Fruit fly (Drosophila melanogaster) whole organism, embryonic: ENCODE data around the gene Cp18.
A peak's percentile ranks its signal among the peaks of the same experiment; 100 is the strongest.

Experiments
- Adf1 ChIP-seq: fragments of 200-800 bp; sonication (Bioruptor generic); IDR thresholded peaks from 2 replicates; pipeline ENCODE4 v1.3.6; 2022; ENCODE audit warnings: missing biosample characterization, missing genetic modification characterization
- Aef1 ChIP-seq: fragments of 200-800 bp; sonication (Bioruptor generic); IDR thresholded peaks from 3 replicates; pipeline ENCODE4 v1.3.6; 2022; ENCODE audit warnings: missing biosample characterization, missing genetic modification characterization
- CG10543 ChIP-seq: fragments of 200-800 bp; sonication (Bioruptor generic); optimal IDR thresholded peaks from 3 replicates; lab custom pipeline; 2017; ENCODE audit warnings: missing biosample characterization, mild to moderate bottlenecking, missing genetic modification characterization, moderate library complexity
- CG11093 ChIP-seq: fragments of 200-800 bp; sonication (Bioruptor generic); IDR thresholded peaks from 3 replicates; pipeline ENCODE4 v1.3.6; 2022; ENCODE audit warnings: missing biosample characterization, missing genetic modification characterization
- CG11723 ChIP-seq: fragments of 200-800 bp; sonication (Bioruptor generic); optimal IDR thresholded peaks from 2 replicates; lab custom pipeline; 2017; ENCODE audit warnings: missing biosample characterization, mild to moderate bottlenecking, missing genetic modification characterization
- CG13894 ChIP-seq: fragments of 200-800 bp; sonication (Bioruptor generic); optimal IDR thresholded peaks from 3 replicates; lab custom pipeline; 2018; ENCODE audit warnings: missing biosample characterization, mild to moderate bottlenecking, missing genetic modification characterization, moderate library complexity
- CG14667 ChIP-seq: fragments of 200-800 bp; sonication (Bioruptor generic); IDR thresholded peaks from 2 replicates; pipeline ENCODE4 v1.3.6; 2022; ENCODE audit warnings: missing biosample characterization, missing genetic modification characterization
- CG15011 ChIP-seq: fragments of 200-800 bp; sonication (Bioruptor generic); optimal IDR thresholded peaks from 3 replicates; lab custom pipeline; 2018; ENCODE audit warnings: missing biosample characterization, mild to moderate bottlenecking, missing genetic modification characterization
- CG15514 ChIP-seq: fragments of 200-800 bp; sonication (Bioruptor generic); optimal IDR thresholded peaks from 3 replicates; lab custom pipeline; 2017; ENCODE audit warnings: missing biosample characterization, missing genetic modification characterization, mild to moderate bottlenecking, moderate library complexity, missing genetic modification reagents
- CG16779 ChIP-seq: fragments of 200-800 bp; sonication (Bioruptor generic); IDR thresholded peaks from 2 replicates; pipeline ENCODE4 v1.3.6; 2022; ENCODE audit warnings: missing biosample characterization, missing genetic modification characterization
- CG17829 ChIP-seq: fragments of 200-800 bp; optimal IDR thresholded peaks from 2 replicates; lab custom pipeline; 2019; ENCODE audit warnings: missing biosample characterization, mild to moderate bottlenecking, missing genetic modification characterization, moderate library complexity
- CG32767 ChIP-seq: fragments of 200-800 bp; sonication (Bioruptor generic); IDR thresholded peaks from 2 replicates; pipeline ENCODE4 v1.3.6; 2022; ENCODE audit warnings: missing biosample characterization, missing genetic modification characterization
- CG3407 ChIP-seq: fragments of 200-800 bp; sonication (Bioruptor generic); optimal IDR thresholded peaks from 2 replicates; lab custom pipeline; 2018; ENCODE audit warnings: missing biosample characterization, mild to moderate bottlenecking, missing genetic modification characterization
- CG3838 ChIP-seq: fragments of 200-800 bp; sonication (Bioruptor generic); optimal IDR thresholded peaks from 3 replicates; lab custom pipeline; 2016; ENCODE audit warnings: missing biosample characterization, missing genetic modification characterization
- CG4617 ChIP-seq: fragments of 200-800 bp; sonication (Bioruptor generic); optimal IDR thresholded peaks from 3 replicates; lab custom pipeline; 2016; ENCODE audit warnings: missing biosample characterization, missing genetic modification characterization, borderline replicate concordance
- CG4730 ChIP-seq: fragments of 200-800 bp; sonication (Bioruptor generic); IDR thresholded peaks from 2 replicates; pipeline ENCODE4 v1.3.6; 2022; ENCODE audit warnings: missing biosample characterization, missing genetic modification characterization
- CG6854 ChIP-seq: fragments of 200-800 bp; sonication (Bioruptor generic); optimal IDR thresholded peaks from 3 replicates; lab custom pipeline; 2017; ENCODE audit warnings: missing biosample characterization, mild to moderate bottlenecking, missing genetic modification characterization
- CG8359 ChIP-seq: fragments of 200-800 bp; sonication (Bioruptor generic); optimal IDR thresholded peaks from 2 replicates; lab custom pipeline; 2017; ENCODE audit warnings: missing biosample characterization, mild to moderate bottlenecking, missing genetic modification characterization, borderline replicate concordance
- Fer3 ChIP-seq: fragments of 200-800 bp; sonication (Bioruptor generic); optimal IDR thresholded peaks from 2 replicates; lab custom pipeline; 2018; ENCODE audit warnings: missing biosample characterization, mild to moderate bottlenecking, missing genetic modification characterization, moderate library complexity
- Hr39 ChIP-seq: fragments of >200 bp; optimal IDR thresholded peaks from 2 replicates; lab custom pipeline; 2017
- Hr51 ChIP-seq, 2 experiments: fragments of 200-800 bp; sonication (Bioruptor generic); optimal IDR thresholded peaks; 2 replicates in 1 of 2; 3 replicates in 1 of 2; lab custom pipeline; 2016 to 2018; ENCODE audit warnings: missing biosample characterization in 2 of 2, missing genetic modification characterization in 2 of 2, mild to moderate bottlenecking in 1 of 2, moderate library complexity in 1 of 2
- Jarid2 ChIP-seq: fragments of 200-800 bp; sonication (Bioruptor generic); optimal IDR thresholded peaks from 3 replicates; lab custom pipeline; 2017; ENCODE audit warnings: mild to moderate bottlenecking, missing biosample characterization, missing genetic modification reagents, missing genetic modification characterization
- Nf-YB ChIP-seq: fragments of 200-800 bp; sonication (Bioruptor generic); optimal IDR thresholded peaks from 3 replicates; lab custom pipeline; 2019; ENCODE audit warnings: missing biosample characterization, mild to moderate bottlenecking, missing genetic modification characterization, moderate library complexity
- Opbp ChIP-seq: fragments of 200-800 bp; sonication (Bioruptor generic); IDR thresholded peaks from 3 replicates; pipeline ENCODE4 v1.3.6; 2022; ENCODE audit warnings: missing biosample characterization, missing genetic modification characterization; ENCODE audit not compliant: partially characterized antibody
- PHDP ChIP-seq: fragments of 200-800 bp; sonication (Bioruptor generic); optimal IDR thresholded peaks from 3 replicates; lab custom pipeline; 2018; ENCODE audit warnings: missing biosample characterization, mild to moderate bottlenecking, missing genetic modification characterization, moderate library complexity
- Poxn ChIP-seq: fragments of 200-800 bp; sonication (Bioruptor generic); IDR thresholded peaks from 2 replicates; pipeline ENCODE4 v1.3.6; 2022; ENCODE audit warnings: missing biosample characterization, missing genetic modification characterization
- Ptx1 ChIP-seq: fragments of 200-800 bp; sonication (Bioruptor generic); IDR thresholded peaks from 2 replicates; pipeline ENCODE4 v1.3.6; 2022; ENCODE audit warnings: missing biosample characterization, missing genetic modification characterization
- Spps ChIP-seq: fragments of 200-800 bp; sonication (Bioruptor generic); optimal IDR thresholded peaks from 2 replicates; lab custom pipeline; 2018; ENCODE audit warnings: missing biosample characterization, mild to moderate bottlenecking, missing genetic modification characterization
- ac ChIP-seq: fragments of 200-800 bp; sonication (Bioruptor generic); optimal IDR thresholded peaks from 3 replicates; lab custom pipeline; 2017; ENCODE audit warnings: missing biosample characterization, mild to moderate bottlenecking, missing genetic modification characterization
- al ChIP-seq: fragments of 200-800 bp; sonication (Bioruptor generic); IDR thresholded peaks from 2 replicates; pipeline ENCODE4 v1.3.6; 2022; ENCODE audit warnings: missing biosample characterization, missing genetic modification characterization
- ase ChIP-seq: fragments of 200-800 bp; sonication (Bioruptor generic); IDR thresholded peaks from 3 replicates; pipeline ENCODE4 v1.3.6; 2022; ENCODE audit warnings: missing biosample characterization, missing genetic modification characterization
- chif ChIP-seq, 2 experiments: fragments of 200-800 bp; sonication (Bioruptor generic); optimal IDR thresholded peaks; 3 replicates each; lab custom pipeline; 2016; ENCODE audit warnings: missing biosample characterization in 2 of 2, missing genetic modification characterization in 2 of 2
- crol ChIP-seq: fragments of 200-800 bp; sonication (Bioruptor generic); IDR thresholded peaks from 2 replicates; pipeline ENCODE4 v1.3.6; 2022; ENCODE audit warnings: missing biosample characterization, missing genetic modification characterization
- fru ChIP-seq: fragments of >200 bp; optimal IDR thresholded peaks from 2 replicates; lab custom pipeline; 2017
- gcm2 ChIP-seq: fragments of 200-800 bp; sonication (Bioruptor generic); optimal IDR thresholded peaks from 2 replicates; lab custom pipeline; 2016; ENCODE audit warnings: missing biosample characterization, missing genetic modification characterization
- jumu ChIP-seq: fragments of 200-800 bp; sonication (Bioruptor generic); optimal IDR thresholded peaks from 3 replicates; lab custom pipeline; 2016; ENCODE audit warnings: missing biosample characterization, missing genetic modification characterization
- klu ChIP-seq: fragments of 200-800 bp; sonication (Bioruptor generic); IDR thresholded peaks from 2 replicates; pipeline ENCODE4 v1.3.6; 2022; ENCODE audit warnings: missing biosample characterization, missing genetic modification characterization
- kni ChIP-seq: fragments of 200-800 bp; sonication (Bioruptor generic); optimal IDR thresholded peaks from 3 replicates; lab custom pipeline; 2017; ENCODE audit warnings: mild to moderate bottlenecking, missing biosample characterization, missing genetic modification reagents, missing genetic modification characterization
- knrl ChIP-seq: fragments of 200-800 bp; sonication (Bioruptor generic); IDR thresholded peaks from 3 replicates; pipeline ENCODE4 v1.3.6; 2022; ENCODE audit warnings: missing biosample characterization, missing genetic modification characterization; ENCODE audit not compliant: partially characterized antibody
- pan ChIP-seq, 4 experiments: fragments of >200 bp in 3 of 4; fragments of 200-800 bp in 1 of 4; sonication (Bioruptor generic) in 1 of 4; optimal IDR thresholded peaks in 3 of 4; IDR thresholded peaks in 1 of 4; 2 replicates each; pipeline versions ENCODE4 v1.3.6 to Lab custom; 2017 to 2022; ENCODE audit warnings: missing biosample characterization in 2 of 4, missing genetic modification characterization in 2 of 4, mixed read lengths in 1 of 4
- repo ChIP-seq: fragments of 200-800 bp; sonication (Bioruptor generic); optimal IDR thresholded peaks from 2 replicates; lab custom pipeline; 2016; ENCODE audit warnings: missing biosample characterization, missing genetic modification characterization
- ro ChIP-seq: fragments of 200-800 bp; sonication (Bioruptor generic); IDR thresholded peaks from 2 replicates; pipeline ENCODE4 v1.3.6; 2022; ENCODE audit warnings: missing biosample characterization, missing genetic modification characterization
- sd ChIP-seq: fragments of 200-800 bp; sonication (Bioruptor generic); optimal IDR thresholded peaks from 3 replicates; lab custom pipeline; 2018; ENCODE audit warnings: missing biosample characterization, mild to moderate bottlenecking, missing genetic modification characterization, moderate library complexity
- slbo ChIP-seq: fragments of 200-800 bp; sonication (Bioruptor generic); IDR thresholded peaks from 2 replicates; pipeline ENCODE4 v1.3.6; 2022; ENCODE audit warnings: missing biosample characterization, missing genetic modification characterization
- sr ChIP-seq: fragments of 200-800 bp; sonication (Bioruptor generic); IDR thresholded peaks from 3 replicates; pipeline ENCODE4 v1.3.6; 2022; ENCODE audit warnings: missing biosample characterization, missing genetic modification characterization
- stc ChIP-seq: fragments of 200-800 bp; sonication (Bioruptor generic); IDR thresholded peaks from 2 replicates; pipeline ENCODE4 v1.3.6; 2022; ENCODE audit warnings: missing biosample characterization, missing genetic modification characterization
- ttk ChIP-seq: fragments of 200-800 bp; sonication (Bioruptor generic); IDR thresholded peaks from 2 replicates; pipeline ENCODE4 v2.1.2; 2022; ENCODE audit warnings: missing biosample characterization, missing genetic modification characterization
- unc-4 ChIP-seq: fragments of 200-800 bp; sonication (Bioruptor generic); IDR thresholded peaks from 2 replicates; pipeline ENCODE4 v1.3.6; 2022; ENCODE audit warnings: missing biosample characterization, missing genetic modification characterization; ENCODE audit not compliant: partially characterized antibody

The Cp18 gene

DNA sequence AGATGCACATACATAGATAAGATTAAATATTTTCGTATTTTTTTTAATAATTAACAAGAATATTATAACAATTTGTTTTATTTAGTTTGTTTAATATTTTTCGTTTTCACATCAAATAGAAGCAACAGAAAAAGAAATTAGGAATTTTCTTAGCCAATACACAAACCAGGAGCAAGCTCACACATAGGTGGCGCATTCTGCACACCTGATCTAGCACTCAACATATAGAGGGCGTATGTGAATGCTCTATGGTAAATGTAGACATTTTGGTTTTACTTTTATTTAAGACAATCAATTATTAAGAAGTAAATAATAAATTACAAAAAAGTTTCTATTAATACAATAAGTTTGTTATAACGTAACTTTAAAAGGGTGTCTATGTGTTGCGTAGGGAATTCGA is 22.2 kb downstream of the Cp18 start (continued):
- TF ChIP-seq Opbp (no peak), CG11723 (GFP tag; lab: Kevin White, UChicago) (no peak), CG16779 (GFP tag; lab: Robert Waterston, UW) (no peak), CG8359 (GFP tag; lab: Kevin White, UChicago) (no peak), Fer3 (peak; percentile 24), kni (GFP tag; lab: Kevin White, UChicago) (no peak), CG11093 (GFP tag; lab: Robert Waterston, UW) (no peak), chif (GFP tag; optimal IDR thresholded peaks at IDR 0.05; lab: Kevin White, UChicago) (peak in 1 of 2 experiments; percentile 40), Poxn (GFP tag; lab: Robert Waterston, UW) (no peak), Nf-YB (GFP tag; lab: Kevin White, UChicago) (no peak), ro (GFP tag; lab: Robert Waterston, UW) (no peak), stc (no peak), fru (no peak), Jarid2 (GFP tag; lab: Kevin White, UChicago) (no peak), ac (no peak), repo (GFP tag; lab: Kevin White, UChicago) (no peak), crol (no peak), CG32767 (no peak), CG15011 (GFP tag; lab: Kevin White, UChicago) (no peak), CG10543 (GFP tag; lab: Kevin White, UChicago) (no peak)

DNA sequence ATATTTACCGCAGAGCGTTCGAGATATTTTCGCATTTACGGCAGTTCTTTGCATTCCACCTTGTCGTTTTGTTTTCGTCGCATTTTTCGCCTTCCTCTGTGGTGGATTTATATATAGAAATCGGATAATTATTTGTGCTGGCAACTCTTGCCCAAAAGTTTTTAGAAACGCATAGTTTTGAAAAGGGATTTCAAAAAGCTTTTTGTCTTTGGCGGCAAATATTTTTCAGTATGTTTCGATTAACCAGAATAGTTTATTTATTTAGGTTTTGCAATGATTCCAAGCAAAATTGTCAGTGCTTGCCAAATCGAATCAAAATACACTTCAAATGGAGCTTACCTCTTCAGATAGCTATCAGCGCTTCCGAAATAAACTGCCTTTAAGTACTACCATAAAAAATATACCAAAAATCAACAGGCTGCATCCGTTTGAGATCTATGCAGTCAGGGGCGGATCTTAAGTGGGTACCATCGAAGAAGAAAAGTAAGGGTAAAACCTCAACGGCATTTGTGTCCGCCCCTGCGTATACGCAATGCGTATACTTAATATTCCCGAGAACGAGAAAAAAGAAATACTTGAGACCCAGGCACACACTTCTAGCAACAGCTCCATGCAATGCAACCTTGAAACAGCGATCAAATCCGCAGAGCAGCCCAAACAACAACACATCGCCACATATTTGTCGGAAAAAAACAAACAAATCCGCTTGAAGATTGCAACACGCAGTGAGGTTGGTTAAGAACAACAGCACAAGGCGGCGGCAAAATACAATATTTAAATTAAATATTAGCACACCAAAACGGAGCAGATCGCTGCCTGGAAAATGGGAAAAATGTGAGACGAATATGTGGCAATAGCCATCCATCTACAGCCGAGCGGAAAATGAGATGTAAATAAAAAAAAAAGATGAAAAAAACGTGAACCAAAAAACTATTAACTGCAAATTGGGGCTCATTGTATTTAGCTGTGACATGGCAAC is 23.4 kb downstream of the Cp18 start, which contains the start of gene CG13306:
Gene CG13306 (minus strand): TSS at position 51 of the 979 bp plus-strand sequence.
- no peak for TF ChIP-seq al (GFP tag; lab: Robert Waterston, UW)
- TF ChIP-seq Aef1 (GFP tag; lab: Robert Waterston, UW): 0 out of 3 replicates have a peak, but pooled peaks have one; percentile 28
- no peak for TF ChIP-seq pan (optimal IDR thresholded peaks at IDR 0.05; lab: Kevin White, UChicago)
- TF ChIP-seq pan (GFP tag; optimal IDR thresholded peaks at IDR 0.05 in 1 of 2, IDR thresholded peaks at IDR 0.05 in 1 of 2): peak in 1 of 2 experiments; percentile 57
- TF ChIP-seq CG6854 (GFP tag; lab: Kevin White, UChicago): no peak
- TF ChIP-seq Hr51 (GFP tag; optimal IDR thresholded peaks at IDR 0.05; lab: Kevin White, UChicago): peak in 1 of 2 experiments; percentile 15
- TF ChIP-seq ttk (GFP tag; lab: Robert Waterston, UW): no peak
- TF ChIP-seq CG14667 (GFP tag; lab: Robert Waterston, UW): no peak
- TF ChIP-seq CG4617 (GFP tag; lab: Kevin White, UChicago): no peak
- no peak for TF ChIP-seq gcm2 (GFP tag; lab: Kevin White, UChicago)
- TF ChIP-seq jumu (GFP tag; lab: Kevin White, UChicago): no peak
- 0 out of 2 replicates have a peak, but pooled peaks have one; percentile 27 for TF ChIP-seq Ptx1 (GFP tag; lab: Robert Waterston, UW)
- TF ChIP-seq PHDP: no peak
- TF ChIP-seq CG4730: 0 out of 2 replicates have a peak, but pooled peaks have one; percentile 20
- TF ChIP-seq CG15514 (GFP tag; lab: Kevin White, UChicago): no peak
- TF ChIP-seq CG17829 (tag; lab: Kevin White, UChicago): no peak
- TF ChIP-seq unc-4 (GFP tag; lab: Robert Waterston, UW): no peak
- TF ChIP-seq CG10543 (GFP tag; lab: Kevin White, UChicago): peak; percentile 47
- no peak for TF ChIP-seq Spps
- no peak for TF ChIP-seq Adf1 (GFP tag; lab: Robert Waterston, UW)
- TF ChIP-seq klu (GFP tag; lab: Robert Waterston, UW): no peak
- TF ChIP-seq Hr39: no peak
- no peak for TF ChIP-seq ase (GFP tag; lab: Robert Waterston, UW)
- peak; percentile 61 for TF ChIP-seq slbo (GFP tag; lab: Robert Waterston, UW)
- peak; percentile 65 for TF ChIP-seq sd
- TF ChIP-seq CG3838 (GFP tag; lab: Kevin White, UChicago): no peak
- TF ChIP-seq knrl: no peak
- TF ChIP-seq sr (GFP tag; lab: Robert Waterston, UW): no peak
- TF ChIP-seq CG3407: no peak
- no peak for TF ChIP-seq CG13894 (tag; lab: Kevin White, UChicago)
